Worm (Caenorhabditis elegans) whole organism, L4 larva: ENCODE results near the gene npa-1.

Experiments used
- D1046.2 ChIP-seq: fragments of 200-800 bp; sonication (Bioruptor generic); IDR thresholded peaks from 2 replicates; pipeline ENCODE4 v1.3.6; 2022; ENCODE audit warnings: missing genetic modification characterization, missing compliant biosample characterization
- F10B5.3 ChIP-seq: sonication (generic microtip); optimal IDR thresholded peaks from 2 replicates; lab custom pipeline; 2016; ENCODE audit warnings: mild to moderate bottlenecking, missing genetic modification characterization, missing compliant biosample characterization
- F37D6.2 ChIP-seq: sonication (generic microtip); optimal IDR thresholded peaks from 2 replicates; lab custom pipeline; 2016; ENCODE audit warnings: mild to moderate bottlenecking, missing genetic modification characterization, missing compliant biosample characterization
- T20F7.1 ChIP-seq: fragments of 200-800 bp; sonication (Bioruptor generic); optimal IDR thresholded peaks from 2 replicates; lab custom pipeline; 2018; ENCODE audit warnings: mild to moderate bottlenecking, missing genetic modification characterization, missing compliant biosample characterization
- Y48G9A.11 ChIP-seq: fragments of 200-800 bp; sonication (Bioruptor generic); IDR thresholded peaks from 2 replicates; pipeline ENCODE4 v1.3.6; 2022; ENCODE audit warnings: missing genetic modification reagents, missing genetic modification characterization, missing compliant biosample characterization
- aha-1 ChIP-seq: fragments of 150-350 bp; peaks from one replicate; lab custom pipeline; 2014; ENCODE audit warnings: missing biosample characterization, missing genetic modification characterization
- ceh-20 ChIP-seq: fragments of 200-800 bp; sonication (Bioruptor generic); IDR thresholded peaks from 2 replicates; pipeline ENCODE4 v1.3.6; 2022; ENCODE audit warnings: missing genetic modification reagents, missing genetic modification characterization, missing compliant biosample characterization
- ces-1 ChIP-seq: fragments of 150-350 bp; sonication (generic microtip); optimal IDR thresholded peaks from 4 replicates; lab custom pipeline; 2014; ENCODE audit warnings: missing biosample characterization, missing genetic modification reagents, missing genetic modification characterization
- cey-2 ChIP-seq: sonication (generic microtip); optimal IDR thresholded peaks from 3 replicates; lab custom pipeline; 2017; ENCODE audit warnings: missing genetic modification characterization, mild to moderate bottlenecking, missing compliant biosample characterization, antibody characterized with exemption, borderline replicate concordance; ENCODE audit not compliant: insufficient read depth
- ctbp-1 ChIP-seq: fragments of 200-800 bp; sonication (Bioruptor generic); IDR thresholded peaks from 2 replicates; pipeline ENCODE4 v1.3.6; 2022; ENCODE audit warnings: missing genetic modification reagents, missing genetic modification characterization, missing compliant biosample characterization
- daf-16 ChIP-seq, 3 experiments: sonication (generic microtip); optimal IDR thresholded peaks; 2 replicates each; lab custom pipeline; 2016 to 2017; ENCODE audit warnings: missing genetic modification characterization in 3 of 3, missing genetic modification reagents in 3 of 3, mild to moderate bottlenecking in 2 of 3, missing compliant biosample characterization in 2 of 3, missing biosample characterization in 1 of 3, moderate library complexity in 1 of 3
- dmd-6 ChIP-seq: fragments of 200-800 bp; sonication (Bioruptor generic); IDR thresholded peaks from 2 replicates; pipeline ENCODE4 v1.3.6; 2022; ENCODE audit warnings: missing genetic modification reagents, missing genetic modification characterization, missing compliant biosample characterization
- dmd-8 ChIP-seq: fragments of 200-800 bp; sonication (Bioruptor generic); IDR thresholded peaks from 2 replicates; pipeline ENCODE4 v1.3.6; 2022; ENCODE audit warnings: missing genetic modification characterization, missing compliant biosample characterization
- dmd-9 ChIP-seq: fragments of 200-800 bp; sonication (Bioruptor generic); IDR thresholded peaks from 2 replicates; pipeline ENCODE4 v1.3.6; 2022; ENCODE audit warnings: missing genetic modification reagents, missing genetic modification characterization, missing compliant biosample characterization
- duxl-1 ChIP-seq: sonication (generic microtip); optimal IDR thresholded peaks from 2 replicates; lab custom pipeline; 2016; ENCODE audit warnings: mild to moderate bottlenecking, missing genetic modification characterization, moderate library complexity, missing compliant biosample characterization; ENCODE audit not compliant: poor library complexity
- dve-1 ChIP-seq: sonication (generic microtip); optimal IDR thresholded peaks from 2 replicates; lab custom pipeline; 2017; ENCODE audit warnings: antibody characterized with exemption, mild to moderate bottlenecking, missing genetic modification characterization, missing compliant biosample characterization; ENCODE audit not compliant: insufficient read depth
- gei-8 ChIP-seq: fragments of 200-800 bp; sonication (Bioruptor generic); optimal IDR thresholded peaks from 2 replicates; lab custom pipeline; 2018; ENCODE audit warnings: mild to moderate bottlenecking, missing genetic modification characterization, missing compliant biosample characterization
- hif-1 ChIP-seq, 2 experiments: sonication (generic microtip); optimal IDR thresholded peaks; 2 replicates each; lab custom pipeline; 2016 to 2017; ENCODE audit warnings: missing compliant biosample characterization in 2 of 2, missing genetic modification characterization in 2 of 2, missing genetic modification reagents in 2 of 2, missing genotype in 2 of 2, mild to moderate bottlenecking in 1 of 2
- hlh-11 ChIP-seq: fragments of 200-800 bp; sonication (Bioruptor generic); optimal IDR thresholded peaks from 2 replicates; lab custom pipeline; 2018; ENCODE audit warnings: mild to moderate bottlenecking, missing genetic modification characterization, missing compliant biosample characterization
- hlh-30 ChIP-seq: sonication (generic microtip); optimal IDR thresholded peaks from 2 replicates; lab custom pipeline; 2017; ENCODE audit warnings: antibody characterized with exemption, mild to moderate bottlenecking, missing genetic modification characterization, missing compliant biosample characterization; ENCODE audit not compliant: insufficient read depth
- lin-13 ChIP-seq: fragments of 150-350 bp; optimal IDR thresholded peaks from 2 replicates; lab custom pipeline; 2014; ENCODE audit warnings: missing biosample characterization, missing genetic modification reagents, missing genetic modification characterization
- lir-3 ChIP-seq: sonication (generic microtip); optimal IDR thresholded peaks from 2 replicates; lab custom pipeline; 2016; ENCODE audit warnings: mild to moderate bottlenecking, missing genetic modification characterization, missing compliant biosample characterization
- madf-5 ChIP-seq, 2 experiments: fragments of 200-800 bp; sonication (Bioruptor generic); IDR thresholded peaks; 2 replicates each; pipeline ENCODE4 v1.3.6; 2022; ENCODE audit warnings: missing compliant biosample characterization in 2 of 2, missing genetic modification characterization in 2 of 2
- madf-9 ChIP-seq: fragments of 200-800 bp; sonication (Bioruptor generic); conservative IDR thresholded peaks from 2 replicates; pipeline ENCODE4 v1.3.6; 2022; ENCODE audit warnings: missing genetic modification reagents, missing genetic modification characterization, missing compliant biosample characterization
- mdl-1 ChIP-seq, 2 experiments: fragments of 150-350 bp in 1 of 2; sonication (generic microtip) in 1 of 2; optimal IDR thresholded peaks; 2 replicates each; lab custom pipeline; 2014 to 2017; ENCODE audit warnings: missing biosample characterization in 2 of 2, missing genetic modification characterization in 2 of 2
- mep-1 ChIP-seq: fragments of 150-350 bp; sonication (generic microtip); optimal IDR thresholded peaks from 3 replicates; lab custom pipeline; 2014; ENCODE audit warnings: missing biosample characterization, missing genetic modification characterization
- mxl-3 ChIP-seq: fragments of 200-800 bp; sonication (Bioruptor generic); optimal IDR thresholded peaks from 2 replicates; lab custom pipeline; 2018; ENCODE audit warnings: mild to moderate bottlenecking, missing genetic modification characterization, missing compliant biosample characterization
- nhr-10 ChIP-seq: fragments of 150-350 bp; optimal IDR thresholded peaks from 2 replicates; lab custom pipeline; 2014; ENCODE audit warnings: missing biosample characterization, missing genetic modification characterization
- nhr-102 ChIP-seq: sonication (generic microtip); optimal IDR thresholded peaks from 2 replicates; lab custom pipeline; 2016; ENCODE audit warnings: mild to moderate bottlenecking, missing genetic modification characterization, moderate library complexity, missing compliant biosample characterization
- nhr-11 ChIP-seq: fragments of 150-350 bp; optimal IDR thresholded peaks from 2 replicates; lab custom pipeline; 2014; ENCODE audit warnings: missing biosample characterization, missing genetic modification characterization
- nhr-111 ChIP-seq: fragments of 200-800 bp; sonication (Bioruptor generic); optimal IDR thresholded peaks from 2 replicates; lab custom pipeline; 2018; ENCODE audit warnings: mild to moderate bottlenecking, missing genetic modification characterization, missing compliant biosample characterization
- nhr-25 ChIP-seq: sonication (generic microtip); optimal IDR thresholded peaks from 2 replicates; lab custom pipeline; 2017; ENCODE audit warnings: missing genetic modification characterization, mild to moderate bottlenecking, missing compliant biosample characterization, antibody characterized with exemption, moderate library complexity, borderline replicate concordance; ENCODE audit not compliant: insufficient read depth
- nhr-41 ChIP-seq: fragments of 200-800 bp; sonication (Bioruptor generic); IDR thresholded peaks from 2 replicates; pipeline ENCODE4 v1.3.6; 2022; ENCODE audit warnings: missing genetic modification reagents, missing genetic modification characterization, missing compliant biosample characterization
- nhr-48 ChIP-seq: sonication (generic microtip); optimal IDR thresholded peaks from 2 replicates; lab custom pipeline; 2016; ENCODE audit warnings: mild to moderate bottlenecking, missing genetic modification characterization, missing compliant biosample characterization
- nhr-6 ChIP-seq: fragments of 150-350 bp; optimal IDR thresholded peaks from 2 replicates; lab custom pipeline; 2014; ENCODE audit warnings: missing biosample characterization, missing genetic modification characterization
- nhr-77 ChIP-seq: fragments of 150-350 bp; optimal IDR thresholded peaks from 2 replicates; lab custom pipeline; 2014; ENCODE audit warnings: missing biosample characterization, missing genetic modification characterization
- rbr-2 ChIP-seq: sonication (generic microtip); optimal IDR thresholded peaks from 2 replicates; lab custom pipeline; 2016; ENCODE audit warnings: missing genotype, missing genetic modification characterization, missing compliant biosample characterization
- saeg-2 ChIP-seq: fragments of 200-800 bp; sonication (Bioruptor generic); IDR thresholded peaks from 2 replicates; pipeline ENCODE4 v1.3.6; 2022; ENCODE audit warnings: missing genetic modification reagents, missing genetic modification characterization, missing compliant biosample characterization
- snpc-1.2 ChIP-seq: fragments of 200-800 bp; sonication (Bioruptor generic); IDR thresholded peaks from 2 replicates; pipeline ENCODE4 v1.3.6; 2022; ENCODE audit warnings: missing genetic modification reagents, missing genetic modification characterization, missing compliant biosample characterization
- spr-1 ChIP-seq: sonication (generic microtip); optimal IDR thresholded peaks from 2 replicates; lab custom pipeline; 2016; ENCODE audit warnings: mild to moderate bottlenecking, missing genetic modification characterization, missing compliant biosample characterization
- unc-130 ChIP-seq: sonication (generic microtip); optimal IDR thresholded peaks from 2 replicates; lab custom pipeline; 2016; ENCODE audit warnings: missing genetic modification reagents, missing genetic modification characterization, missing compliant biosample characterization
- zag-1 ChIP-seq: fragments of 150-350 bp; optimal IDR thresholded peaks from 2 replicates; lab custom pipeline; 2014; ENCODE audit warnings: missing biosample characterization, missing genetic modification characterization
- zfp-3 ChIP-seq: fragments of 200-800 bp; sonication (Bioruptor generic); conservative IDR thresholded peaks from 2 replicates; pipeline ENCODE4 v1.3.6; 2022; ENCODE audit warnings: missing genetic modification reagents, missing genetic modification characterization, missing compliant biosample characterization
- ztf-7 ChIP-seq: fragments of 150-350 bp; optimal IDR thresholded peaks from 2 replicates; lab custom pipeline; 2014; ENCODE audit warnings: missing biosample characterization, missing genetic modification characterization

Gene npa-1

ce11 chrV:7060396-7060795 lies 15.2 kb upstream of the npa-1 start, which contains the start of the genes Y57E12AL.6 and Y57E12AL.1 (continued):
- TF ChIP-seq nhr-6 (tag; lab: Kevin White, UChicago) (peak; percentile 56), zag-1 (tag; lab: Kevin White, UChicago) (no peak), daf-16 (GFP tag; optimal IDR thresholded peaks at IDR 0.05; lab: Kevin White, UChicago) (no peak), daf-16 (tag; optimal IDR thresholded peaks at IDR 0.05; lab: Kevin White, UChicago) (peak; percentile 64), hlh-30 (tag; lab: Kevin White, UChicago) (peak; percentile 95), madf-5 (GFP tag; IDR thresholded peaks at IDR 0.05; lab: Robert Waterston, UW) (no peak), ces-1 (no peak), T20F7.1 (GFP tag; lab: Kevin White, UChicago) (peak; percentile 71), mdl-1 (tag; optimal IDR thresholded peaks at IDR 0.05; lab: Kevin White, UChicago) (peak in 1 of 2 experiments; percentile 65), lir-3 (no peak), nhr-102 (tag; lab: Kevin White, UChicago) (peak; percentile 81), F10B5.3 (tag; lab: Kevin White, UChicago) (no peak), gei-8 (GFP tag; lab: Kevin White, UChicago) (no peak), saeg-2 (no peak), hif-1 (tag; optimal IDR thresholded peaks at IDR 0.05; lab: Kevin White, UChicago) (peak in 1 of 2 experiments; percentile 43), snpc-1.2 (GFP tag; lab: Robert Waterston, UW) (no peak), unc-130 (GFP tag; lab: Kevin White, UChicago) (peak; percentile 16), nhr-10 (tag; lab: Kevin White, UChicago) (no peak), madf-9 (GFP tag; lab: Robert Waterston, UW) (no peak), ztf-7 (peak; percentile 84), dmd-9 (GFP tag; lab: Robert Waterston, UW) (peak; percentile 66; the same call in 1 of the 2 replicates), nhr-111 (GFP tag; lab: Kevin White, UChicago) (no peak), nhr-48 (tag; lab: Kevin White, UChicago) (peak; percentile 62), zfp-3 (GFP tag; lab: Robert Waterston, UW) (0 out of 2 replicates have a peak, but pooled peaks have one; percentile 67), duxl-1 (peak; percentile 60), F37D6.2 (tag; lab: Kevin White, UChicago) (peak; percentile 11), dve-1 (peak; percentile 83), aha-1 (peak; percentile 93), ctbp-1 (GFP tag; lab: Robert Waterston, UW) (no peak), mxl-3 (GFP tag; lab: Kevin White, UChicago) (peak; percentile 76), Y48G9A.11 (no peak), nhr-41 (GFP tag; lab: Robert Waterston, UW) (no peak), rbr-2 (tag; lab: Kevin White, UChicago) (peak; percentile 78), spr-1 (tag; lab: Kevin White, UChicago) (peak; percentile 73), mep-1 (tag; lab: Kevin White, UChicago) (peak; percentile 91), nhr-25 (peak; percentile 5), ceh-20 (GFP tag; lab: Robert Waterston, UW) (peak; percentile 72), dmd-8 (GFP tag; lab: Robert Waterston, UW) (no peak), nhr-11 (peak; percentile 72), D1046.2 (GFP tag; lab: Robert Waterston, UW) (no peak), cey-2 (tag; lab: Kevin White, UChicago) (no peak), dmd-6 (GFP tag; lab: Robert Waterston, UW) (peak; percentile 80), hlh-11 (tag; lab: Kevin White, UChicago) (peak; percentile 86), lin-13 (GFP tag; lab: Kevin White, UChicago) (peak; percentile 62), nhr-77 (tag; lab: Kevin White, UChicago) (peak; percentile 88)
